Worm (Caenorhabditis elegans) whole organism, L1 larva: ENCODE measurements around the gene R74.2.

Experiments
- C16A3.4 ChIP-seq: fragments of 150-350 bp; optimal IDR thresholded peaks from 2 replicates; lab custom pipeline; 2014; ENCODE audit warnings: missing biosample characterization, missing genetic modification characterization
- C34B4.2 ChIP-seq: sonication (generic microtip); optimal IDR thresholded peaks from 2 replicates; lab custom pipeline; 2017; ENCODE audit warnings: mild to moderate bottlenecking, missing genetic modification characterization, missing compliant biosample characterization
- F16B12.6 ChIP-seq: fragments of 150-350 bp; optimal IDR thresholded peaks from 2 replicates; lab custom pipeline; 2014; ENCODE audit warnings: missing biosample characterization, missing genetic modification characterization
- Y116A8C.19 ChIP-seq: sonication (generic microtip); optimal IDR thresholded peaks from 2 replicates; lab custom pipeline; 2016; ENCODE audit warnings: missing compliant biosample characterization, missing genetic modification characterization, borderline replicate concordance
- alr-1 ChIP-seq: fragments of 200-800 bp; sonication (Bioruptor generic); optimal IDR thresholded peaks from 2 replicates; lab custom pipeline; 2018; ENCODE audit warnings: borderline replicate concordance, mild to moderate bottlenecking, missing genetic modification characterization, missing compliant biosample characterization
- aly-2 ChIP-seq: fragments of 150-350 bp; optimal IDR thresholded peaks from 2 replicates; lab custom pipeline; 2014; ENCODE audit warnings: missing biosample characterization, missing genetic modification characterization
- ama-1 ChIP-seq: fragments of 150-350 bp; optimal IDR thresholded peaks from 2 replicates; lab custom pipeline; 2014
- blmp-1 ChIP-seq: fragments of 150-350 bp; optimal IDR thresholded peaks from 2 replicates; lab custom pipeline; 2014; ENCODE audit warnings: missing biosample characterization, missing genetic modification characterization
- ceh-8 ChIP-seq: fragments of 200-800 bp; sonication (Bioruptor generic); optimal IDR thresholded peaks from 2 replicates; lab custom pipeline; 2018; ENCODE audit warnings: mild to moderate bottlenecking, missing genetic modification characterization, moderate library complexity, missing compliant biosample characterization
- ceh-82 ChIP-seq, 3 experiments: fragments of 150-350 bp in 1 of 3; sonication (generic microtip) in 2 of 3; optimal IDR thresholded peaks; 2 replicates each; lab custom pipeline; 2014 to 2017; ENCODE audit warnings: missing biosample characterization in 3 of 3, missing genetic modification characterization in 3 of 3
- ceh-88 ChIP-seq: fragments of 200-800 bp; sonication (Bioruptor generic); IDR thresholded peaks from 2 replicates; pipeline ENCODE4 v1.3.6; 2022; ENCODE audit warnings: missing genetic modification characterization, missing compliant biosample characterization
- dpl-1 ChIP-seq, 3 experiments: fragments of 150-350 bp in 2 of 3; sonication (generic microtip) in 1 of 3; optimal IDR thresholded peaks; 2 replicates each; lab custom pipeline; 2014 to 2017; ENCODE audit warnings: missing biosample characterization in 3 of 3, missing genetic modification characterization in 3 of 3, missing genetic modification reagents in 3 of 3
- dsc-1 ChIP-seq: sonication (generic microtip); optimal IDR thresholded peaks from 2 replicates; lab custom pipeline; 2016; ENCODE audit warnings: mild to moderate bottlenecking, missing genetic modification characterization, missing compliant biosample characterization
- efl-1 ChIP-seq, 4 experiments: fragments of 150-350 bp; optimal IDR thresholded peaks in 3 of 4; peaks in 1 of 4; 1 replicate in 1 of 4; 2 replicates in 3 of 4; lab custom pipeline; 2014; ENCODE audit warnings: missing biosample characterization in 2 of 4, missing genetic modification characterization in 2 of 4, missing genetic modification reagents in 2 of 4
- egl-27 ChIP-seq, 2 experiments: fragments of 150-350 bp in 1 of 2; sonication (generic microtip); optimal IDR thresholded peaks; 3 replicates each; lab custom pipeline; 2017 to 2018; ENCODE audit warnings: missing biosample characterization in 2 of 2, missing genetic modification characterization in 2 of 2, missing genetic modification reagents in 2 of 2
- elt-3 ChIP-seq, 6 experiments: fragments of 150-350 bp in 1 of 6; sonication (generic microtip); optimal IDR thresholded peaks; 2 replicates each; lab custom pipeline; 2017 to 2018; ENCODE audit warnings: missing biosample characterization in 6 of 6, missing genetic modification characterization in 6 of 6, inconsistent platforms in 1 of 6
- fkh-8 ChIP-seq: sonication (generic microtip); optimal IDR thresholded peaks from 2 replicates; lab custom pipeline; 2016; ENCODE audit warnings: mild to moderate bottlenecking, missing genetic modification characterization, missing compliant biosample characterization
- fos-1 ChIP-seq: fragments of 150-350 bp; optimal IDR thresholded peaks from 2 replicates; lab custom pipeline; 2014; ENCODE audit warnings: missing biosample characterization, missing genetic modification characterization
- hpl-2 ChIP-seq: fragments of 150-350 bp; optimal IDR thresholded peaks from 2 replicates; lab custom pipeline; 2014; ENCODE audit warnings: missing biosample characterization, missing genetic modification reagents, missing genetic modification characterization
- irx-1 ChIP-seq: sonication (generic microtip); optimal IDR thresholded peaks from 2 replicates; lab custom pipeline; 2016; ENCODE audit warnings: missing genetic modification characterization, missing compliant biosample characterization
- isw-1 ChIP-seq: fragments of 200-800 bp; sonication (Bioruptor generic); IDR thresholded peaks from 2 replicates; pipeline ENCODE4 v1.3.6; 2022; ENCODE audit warnings: missing genetic modification characterization, missing compliant biosample characterization
- jun-1 ChIP-seq: fragments of 150-350 bp; optimal IDR thresholded peaks from 2 replicates; lab custom pipeline; 2014; ENCODE audit warnings: missing biosample characterization, missing genetic modification reagents, missing genetic modification characterization
- lin-14 ChIP-seq: fragments of 200-800 bp; sonication (Bioruptor generic); optimal IDR thresholded peaks from 2 replicates; lab custom pipeline; 2018; ENCODE audit warnings: mild to moderate bottlenecking, missing genetic modification characterization, moderate library complexity, missing compliant biosample characterization
- lin-15B ChIP-seq: fragments of 150-350 bp; sonication (generic microtip); optimal IDR thresholded peaks from 3 replicates; lab custom pipeline; 2014; ENCODE audit warnings: missing biosample characterization, missing genetic modification characterization
- lin-35 ChIP-seq, 2 experiments: fragments of 150-350 bp; optimal IDR thresholded peaks; 2 replicates each; lab custom pipeline; 2014; ENCODE audit warnings: missing biosample characterization in 2 of 2, missing genetic modification characterization in 2 of 2, missing genetic modification reagents in 2 of 2
- lin-39 ChIP-seq: fragments of 150-350 bp; optimal IDR thresholded peaks from 2 replicates; lab custom pipeline; 2014; ENCODE audit warnings: missing biosample characterization, missing genetic modification reagents, missing genetic modification characterization
- lir-3 ChIP-seq: sonication (generic microtip); optimal IDR thresholded peaks from 2 replicates; lab custom pipeline; 2016; ENCODE audit warnings: mild to moderate bottlenecking, missing genetic modification characterization, moderate library complexity, missing compliant biosample characterization; ENCODE audit not compliant: poor library complexity
- lsy-2 ChIP-seq, 2 experiments: fragments of 150-350 bp; optimal IDR thresholded peaks; 2 replicates each; lab custom pipeline; 2014; ENCODE audit warnings: missing biosample characterization in 2 of 2, missing genetic modification characterization in 2 of 2
- mep-1 ChIP-seq: fragments of 150-350 bp; optimal IDR thresholded peaks from 2 replicates; lab custom pipeline; 2014; ENCODE audit warnings: missing biosample characterization, missing genetic modification characterization
- nhr-237 ChIP-seq: fragments of 150-350 bp; optimal IDR thresholded peaks from 2 replicates; lab custom pipeline; 2014; ENCODE audit warnings: missing biosample characterization, missing genetic modification characterization
- nhr-47 ChIP-seq: sonication (generic microtip); optimal IDR thresholded peaks from 2 replicates; lab custom pipeline; 2016; ENCODE audit warnings: mild to moderate bottlenecking, missing genetic modification characterization, moderate library complexity, missing compliant biosample characterization
- nhr-71 ChIP-seq: sonication (generic microtip); optimal IDR thresholded peaks from 2 replicates; lab custom pipeline; 2016; ENCODE audit warnings: mild to moderate bottlenecking, missing genetic modification characterization, moderate library complexity, missing compliant biosample characterization
- nhr-76 ChIP-seq: sonication (generic microtip); optimal IDR thresholded peaks from 2 replicates; lab custom pipeline; 2017; ENCODE audit warnings: missing biosample characterization, missing genetic modification characterization
- nhr-85 ChIP-seq: sonication (generic microtip); peaks from one replicate; lab custom pipeline; 2016; ENCODE audit warnings: missing genetic modification characterization, inconsistent platforms, missing compliant biosample characterization
- pag-3 ChIP-seq: sonication (generic microtip); optimal IDR thresholded peaks from 2 replicates; lab custom pipeline; 2017; ENCODE audit warnings: missing genetic modification characterization, mild to moderate bottlenecking, missing compliant biosample characterization, antibody characterized with exemption, borderline replicate concordance; ENCODE audit not compliant: insufficient read depth
- pqm-1 ChIP-seq: sonication (generic microtip); optimal IDR thresholded peaks from 3 replicates; lab custom pipeline; 2017; ENCODE audit warnings: missing biosample characterization, missing genetic modification characterization
- rnt-1 ChIP-seq: sonication (generic microtip); optimal IDR thresholded peaks from 2 replicates; lab custom pipeline; 2016; ENCODE audit warnings: mild to moderate bottlenecking, missing genetic modification characterization, moderate library complexity, missing compliant biosample characterization
- skn-1 ChIP-seq: fragments of 150-350 bp; optimal IDR thresholded peaks from 2 replicates; lab custom pipeline; 2014; ENCODE audit warnings: missing biosample characterization, missing genetic modification characterization
- snpc-4 ChIP-seq: fragments of 150-350 bp; optimal IDR thresholded peaks from 2 replicates; lab custom pipeline; 2014; ENCODE audit warnings: missing biosample characterization, missing genetic modification characterization
- snu-23 ChIP-seq: sonication (generic microtip); optimal IDR thresholded peaks from 2 replicates; lab custom pipeline; 2016; ENCODE audit warnings: missing genetic modification characterization, missing compliant biosample characterization
- sox-4 ChIP-seq: sonication (generic microtip); optimal IDR thresholded peaks from 2 replicates; lab custom pipeline; 2016; ENCODE audit warnings: missing genetic modification characterization, missing compliant biosample characterization
- sup-37 ChIP-seq: fragments of 200-800 bp; sonication (Bioruptor generic); optimal IDR thresholded peaks from 2 replicates; lab custom pipeline; 2018; ENCODE audit warnings: mild to moderate bottlenecking, missing genetic modification characterization, missing compliant biosample characterization
- swsn-7 ChIP-seq: sonication (generic microtip); optimal IDR thresholded peaks from 2 replicates; lab custom pipeline; 2016; ENCODE audit warnings: missing genetic modification characterization, missing compliant biosample characterization
- unc-62 ChIP-seq: fragments of 150-350 bp; optimal IDR thresholded peaks from 2 replicates; lab custom pipeline; 2014; ENCODE audit warnings: missing biosample characterization, missing genetic modification reagents, missing genetic modification characterization
- vab-15 ChIP-seq: sonication (generic microtip); optimal IDR thresholded peaks from 2 replicates; lab custom pipeline; 2017; ENCODE audit warnings: missing genotype, mild to moderate bottlenecking, missing genetic modification characterization, missing compliant biosample characterization
- zag-1 ChIP-seq: fragments of 150-350 bp; optimal IDR thresholded peaks from 2 replicates; lab custom pipeline; 2014; ENCODE audit warnings: missing biosample characterization, missing genetic modification characterization
- zip-4 ChIP-seq: fragments of 200-800 bp; sonication (Bioruptor generic); optimal IDR thresholded peaks from 2 replicates; lab custom pipeline; 2018; ENCODE audit warnings: mild to moderate bottlenecking, missing genetic modification characterization, moderate library complexity, missing compliant biosample characterization

The R74.2 gene

ce11 chrIII:4191091-4191638, 3.2 kb downstream of the R74.2 start, which contains the start of gene dnj-16:
dnj-16 (plus strand) TSS chrIII:4191141.
- TF ChIP-seq hpl-2 (GFP tag; lab: Kevin White, UChicago) (peak; percentile 43), swsn-7 (tag; lab: Kevin White, UChicago) (no peak), ceh-8 (GFP tag; lab: Kevin White, UChicago) (peak; percentile 19), unc-62 (GFP tag; lab: Kevin White, UChicago) (no peak), skn-1 (tag; lab: Kevin White, UChicago) (peak; percentile 29), pag-3 (tag; lab: Kevin White, UChicago) (no peak), nhr-47 (tag; lab: Kevin White, UChicago) (peak; percentile 8), jun-1 (peak; percentile 18), zip-4 (GFP tag; lab: Kevin White, UChicago) (peak; percentile 34), lin-39 (tag; lab: Kevin White, UChicago) (no peak), lsy-2 (tag; optimal IDR thresholded peaks at IDR 0.05; lab: Kevin White, UChicago) (peak; percentile 14 to 62), dpl-1 (GFP tag; optimal IDR thresholded peaks at IDR 0.05; lab: Kevin White, UChicago) (peak in 1 of 3 experiments; percentile 20), nhr-237 (peak; percentile 25), blmp-1 (tag; lab: Kevin White, UChicago) (peak; percentile 80), sup-37 (GFP tag; lab: Kevin White, UChicago) (no peak), efl-1 (optimal IDR thresholded peaks at IDR 0.05; lab: Kevin White, UChicago) (peak; percentile 24 to 41), efl-1 (GFP tag; optimal IDR thresholded peaks at IDR 0.05 in 1 of 2; lab: Kevin White, UChicago) (peak; percentile 15 to 86), nhr-85 (tag; lab: Kevin White, UChicago) (peak; percentile 19), ceh-82 (tag; optimal IDR thresholded peaks at IDR 0.05; lab: Kevin White, UChicago) (peak; percentile 12 to 73 (median 14)), fos-1 (peak; percentile 56), lin-15B (peak; percentile 6), nhr-71 (tag; lab: Kevin White, UChicago) (peak; percentile 31), ceh-88 (no peak), lin-35 (GFP tag; optimal IDR thresholded peaks at IDR 0.05; lab: Kevin White, UChicago) (peak in 1 of 2 experiments; percentile 40), lir-3 (tag; lab: Kevin White, UChicago) (no peak), rnt-1 (tag; lab: Kevin White, UChicago) (peak; percentile 24), aly-2 (tag; lab: Kevin White, UChicago) (no peak), snu-23 (GFP tag; lab: Kevin White, UChicago) (peak; percentile 17), lin-14 (GFP tag; lab: Kevin White, UChicago) (peak; percentile 66), mep-1 (tag; lab: Kevin White, UChicago) (peak; percentile 60)

DNA sequence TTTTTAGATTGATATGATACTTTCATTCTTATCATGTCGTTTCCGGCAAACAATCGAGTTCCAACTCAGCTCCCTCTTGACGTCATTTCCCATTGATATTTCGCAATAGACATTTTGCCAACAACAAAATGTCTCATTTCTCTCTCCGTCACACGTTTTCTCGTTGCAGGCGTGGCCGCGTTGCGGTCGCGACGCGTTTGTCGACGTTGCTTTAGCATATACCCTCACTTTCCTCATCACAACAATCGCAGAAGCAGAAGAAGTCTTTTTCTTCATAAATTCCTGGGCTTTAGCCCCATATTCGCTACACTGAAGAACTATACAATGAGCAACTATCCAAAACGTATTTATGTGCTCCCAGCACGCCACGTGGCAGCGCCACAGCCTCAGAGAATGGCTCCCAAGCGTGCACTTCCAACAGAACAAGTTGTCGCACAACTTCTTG, 5.7 kb downstream of the R74.2 start, which contains the start of gene xbp-1:
xbp-1 (plus strand) TSS at position 151 of the 445 bp plus-strand sequence.
- peak; percentile 30 for TF ChIP-seq ceh-8 (GFP tag; lab: Kevin White, UChicago)
- peak; percentile 97 for TF ChIP-seq fkh-8 (tag; lab: Kevin White, UChicago)
- TF ChIP-seq lsy-2 (tag; optimal IDR thresholded peaks at IDR 0.05; lab: Kevin White, UChicago), result peak; percentile 80 to 93
- peak; percentile 13 for TF ChIP-seq vab-15 (tag; lab: Kevin White, UChicago)
- no peak for TF ChIP-seq sox-4
- TF ChIP-seq C16A3.4, result peak; percentile 79
- peak; percentile 95 for TF ChIP-seq skn-1 (tag; lab: Kevin White, UChicago)
- peak; percentile 44 for TF ChIP-seq F16B12.6 (tag; lab: Kevin White, UChicago)
- TF ChIP-seq rnt-1 (tag; lab: Kevin White, UChicago), result peak; percentile 89
- peak; percentile 54 for TF ChIP-seq dsc-1 (tag; lab: Kevin White, UChicago)
- TF ChIP-seq zag-1 (tag; lab: Kevin White, UChicago), result no peak
- peak; percentile 4 for TF ChIP-seq unc-62 (GFP tag; lab: Kevin White, UChicago)
- TF ChIP-seq pag-3 (tag; lab: Kevin White, UChicago), result no peak
- peak; percentile 78 for TF ChIP-seq swsn-7 (tag; lab: Kevin White, UChicago)
- peak in 1 of 2 experiments; percentile 65 for TF ChIP-seq egl-27 (tag; optimal IDR thresholded peaks at IDR 0.05; lab: Kevin White, UChicago)
- peak; percentile 45 for TF ChIP-seq ama-1 (lab: Kevin White, UChicago)
- no peak for TF ChIP-seq C34B4.2
- peak in 4 of 6 experiments; percentile 25 to 75 (median 64) for TF ChIP-seq elt-3 (tag; optimal IDR thresholded peaks at IDR 0.05; lab: Kevin White, UChicago)
- no peak for TF ChIP-seq alr-1
- TF ChIP-seq dpl-1 (GFP tag; optimal IDR thresholded peaks at IDR 0.05; lab: Kevin White, UChicago), result peak; percentile 64 to 73 (median 67)
- peak; percentile 88 for TF ChIP-seq nhr-47 (tag; lab: Kevin White, UChicago)
- peak; percentile 45 for TF ChIP-seq irx-1 (tag; lab: Kevin White, UChicago)
- peak; percentile 94 for TF ChIP-seq jun-1
- peak; percentile 88 for TF ChIP-seq hpl-2 (GFP tag; lab: Kevin White, UChicago)
- peak; percentile 73 for TF ChIP-seq nhr-85 (tag; lab: Kevin White, UChicago)
- TF ChIP-seq snpc-4 (tag; lab: Kevin White, UChicago), result peak; percentile 69
- no peak for TF ChIP-seq nhr-76 (tag; lab: Kevin White, UChicago)
- peak; percentile 91 for TF ChIP-seq mep-1 (tag; lab: Kevin White, UChicago)
- peak; percentile 79 for TF ChIP-seq isw-1
- peak; percentile 45 for TF ChIP-seq aly-2 (tag; lab: Kevin White, UChicago)
- TF ChIP-seq Y116A8C.19 (tag; lab: Kevin White, UChicago), result no peak
- peak; percentile 79 for TF ChIP-seq pqm-1 (tag; lab: Kevin White, UChicago)
